Fruit fly (Drosophila melanogaster) whole organism: ENCODE data around the gene Cul5.

Experiments
- CG8478 ChIP-seq: fragments of >200 bp; optimal IDR thresholded peaks from 2 replicates; lab custom pipeline; 2018; ENCODE audit warnings: inconsistent platforms
- Dll ChIP-seq: fragments of >200 bp; optimal IDR thresholded peaks from 2 replicates; lab custom pipeline; 2017
- EcR ChIP-seq, 2 experiments: fragments of >200 bp; optimal IDR thresholded peaks; 2 replicates each; lab custom pipeline; 2017; ENCODE audit warnings: missing biosample characterization in 2 of 2, missing genetic modification characterization in 2 of 2, missing genetic modification reagents in 2 of 2
- pan ChIP-seq: fragments of >200 bp; optimal IDR thresholded peaks from 2 replicates; lab custom pipeline; 2017
- psq ChIP-seq: fragments of >200 bp; optimal IDR thresholded peaks from 2 replicates; lab custom pipeline; 2017
- usp ChIP-seq: fragments of >200 bp; optimal IDR thresholded peaks from 2 replicates; lab custom pipeline; 2017; ENCODE audit warnings: missing biosample characterization, missing genetic modification characterization, mixed read lengths

DNA sequence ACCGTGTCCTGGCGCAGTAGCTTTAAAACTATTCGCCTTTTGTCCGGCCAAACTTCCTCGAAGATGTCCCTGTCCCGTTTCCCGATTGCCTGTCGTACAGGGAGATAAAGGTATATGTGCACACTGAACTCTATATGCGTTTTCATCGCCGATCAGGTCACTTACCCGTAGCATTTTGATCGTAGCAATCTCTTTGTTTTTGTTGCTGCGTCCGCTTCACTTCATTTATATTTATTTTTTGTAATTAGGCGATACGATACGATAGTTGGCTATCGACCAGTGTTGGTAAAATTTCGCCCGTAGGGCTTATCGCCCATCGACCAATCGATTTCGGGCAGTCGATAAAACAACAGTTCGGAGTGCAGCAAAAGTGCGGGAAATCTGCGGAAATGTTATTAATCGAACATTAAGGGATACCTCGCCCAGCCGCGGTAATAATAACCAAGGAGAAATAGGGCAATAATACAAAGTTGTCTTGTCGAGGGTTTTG, at the start of gene Cul5, which contains the start of gene Bicra:
- TF ChIP-seq psq (lab: Kevin White, UChicago) (no peak), CG8478 (lab: Kevin White, UChicago) (no peak), usp (no peak), pan (lab: Kevin White, UChicago) (no peak), EcR (GFP tag; optimal IDR thresholded peaks at IDR 0.05; lab: Kevin White, UChicago) (no peak), Dll (lab: Kevin White, UChicago) (no peak)
